Worm (Caenorhabditis elegans): ENCODE results near the gene acl-7.

The acl-7 gene

DNA sequence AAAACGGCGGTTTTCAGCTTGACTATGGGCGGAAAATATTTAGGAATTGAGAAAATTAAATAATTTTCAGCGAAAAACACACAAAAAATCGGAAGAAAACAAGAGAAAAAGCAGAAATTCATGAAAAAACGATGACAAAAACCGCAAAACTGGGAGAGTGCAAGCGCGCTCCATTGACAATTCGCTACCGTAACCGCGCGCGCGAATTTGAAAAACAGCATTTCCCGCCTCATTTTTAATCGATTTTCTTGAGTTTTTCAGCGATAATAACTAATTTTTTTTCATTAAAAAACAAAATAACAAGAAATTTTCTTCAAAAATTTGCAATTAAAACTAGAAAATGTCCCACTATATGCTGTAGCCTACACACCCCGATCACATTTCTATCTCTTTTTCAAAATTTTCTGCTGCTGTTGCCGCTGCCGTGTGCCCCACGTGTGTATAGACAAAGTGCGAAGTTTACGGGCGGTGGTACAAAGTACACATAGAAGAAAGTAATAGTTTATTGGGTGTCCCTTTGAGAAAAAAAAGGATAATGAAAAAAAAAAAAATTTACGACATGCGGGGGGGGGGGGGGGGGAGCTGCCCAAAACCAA, 16.2 kb downstream of the acl-7 start (continued):
- TF ChIP-seq mxl-1 (tag; optimal IDR thresholded peaks at IDR 0.05) (no peak), lin-26 (GFP tag; IDR thresholded peaks at IDR 0.05) (no peak), Y53G8AR.9 (GFP tag; conservative IDR thresholded peaks at IDR 0.05) (no peak), B0035.1 (tag; optimal IDR thresholded peaks at IDR 0.05) (no peak), egl-18 (GFP tag; IDR thresholded peaks at IDR 0.05) (no peak), dox-1 (GFP tag; IDR thresholded peaks at IDR 0.05) (peak; percentile 71), nhr-80 (tag; optimal IDR thresholded peaks at IDR 0.05) (no peak), hlh-26 (GFP tag; conservative IDR thresholded peaks at IDR 0.05) (no peak), rpc-1 (optimal IDR thresholded peaks at IDR 0.05) (no peak), rpc-1 (tag; optimal IDR thresholded peaks at IDR 0.05) (no peak), B0019.2 (GFP tag; conservative IDR thresholded peaks at IDR 0.05) (peak; percentile 52), rec-8 (tag; optimal IDR thresholded peaks at IDR 0.05) (no peak), D2030.7 (GFP tag; IDR thresholded peaks at IDR 0.05) (peak; percentile 90), nhr-90 (tag; optimal IDR thresholded peaks at IDR 0.05) (no peak), Y56A3A.18 (GFP tag; IDR thresholded peaks at IDR 0.05) (no peak), hlh-12 (tag; optimal IDR thresholded peaks at IDR 0.05) (no peak), hsf-1 (GFP tag; IDR thresholded peaks at IDR 0.05) (peak; percentile 79), hmg-1.2 (GFP tag; IDR thresholded peaks at IDR 0.05) (peak; percentile 54), Y95B8A.8 (GFP tag; IDR thresholded peaks at IDR 0.05) (0 out of 2 replicates have a peak, but pooled peaks have one; percentile 4), hmg-20 (GFP tag; IDR thresholded peaks at IDR 0.05) (no peak), F33H1.4 (GFP tag; IDR thresholded peaks at IDR 0.05) (peak; percentile 84), him-1 (tag; optimal IDR thresholded peaks at IDR 0.05) (peak; percentile 66), akir-1 (GFP tag; optimal IDR thresholded peaks at IDR 0.05) (no peak), egl-44 (GFP tag; IDR thresholded peaks at IDR 0.05) (no peak), gei-17 (GFP tag; optimal IDR thresholded peaks at IDR 0.05) (no peak), lin-40 (tag; optimal IDR thresholded peaks at IDR 0.05) (peak; percentile 7), ceh-79 (tag; optimal IDR thresholded peaks at IDR 0.05) (no peak), tbx-9 (tag; optimal IDR thresholded peaks at IDR 0.05; ENCODE audit: borderline replicate concordance) (no peak), let-526 (GFP tag; IDR thresholded peaks at IDR 0.05) (no peak), C17E4.6 (GFP tag; IDR thresholded peaks at IDR 0.05) (0 out of 2 replicates have a peak, but pooled peaks have one; percentile 33), Y67H2A.10 (GFP tag; conservative IDR thresholded peaks at IDR 0.05) (no peak), cebp-1 (GFP tag; IDR thresholded peaks at IDR 0.05) (no peak), cebp-1 (tag; optimal IDR thresholded peaks at IDR 0.05) (peak; percentile 36), madf-6 (GFP tag; IDR thresholded peaks at IDR 0.05) (peak; percentile 97), B0261.1 (tag; optimal IDR thresholded peaks at IDR 0.05) (no peak), B0336.3 (GFP tag; IDR thresholded peaks at IDR 0.05) (peak; percentile 54), mcd-1 (GFP tag; IDR thresholded peaks at IDR 0.05) (peak; percentile 97), F22D6.2 (tag; optimal IDR thresholded peaks at IDR 0.05) (no peak), aptf-2 (GFP tag; conservative IDR thresholded peaks at IDR 0.05) (no peak), bed-1 (GFP tag; IDR thresholded peaks at IDR 0.05) (no peak), nhr-27 (tag; optimal IDR thresholded peaks at IDR 0.05) (no peak), attf-3 (GFP tag; conservative IDR thresholded peaks at IDR 0.05) (0 out of 2 replicates have a peak, but pooled peaks have one; percentile 57), nfya-2 (GFP tag; IDR thresholded peaks at IDR 0.05) (no peak), lin-35 (GFP tag; optimal IDR thresholded peaks at IDR 0.05) (peak; percentile 26 to 68 (median 49)), Y53F4B.3 (GFP tag; IDR thresholded peaks at IDR 0.05) (no peak), unc-130 (GFP tag; optimal IDR thresholded peaks at IDR 0.05) (peak; percentile 38), ccch-3 (GFP tag; optimal IDR thresholded peaks at IDR 0.05) (no peak), C06A6.2 (GFP tag; conservative IDR thresholded peaks at IDR 0.05) (no peak), F52B5.7 (tag; optimal IDR thresholded peaks at IDR 0.05) (no peak)
